Fruit fly (Drosophila melanogaster) whole organism, pupa: ENCODE measurements around the gene lmgA.
A peak's percentile ranks its signal among the peaks of the same experiment; 100 is the strongest.

Experiments used
- CG10348 ChIP-seq: fragments of 200-800 bp; sonication (Bioruptor generic); IDR thresholded peaks from 2 replicates; pipeline ENCODE4 v1.3.6; 2022; ENCODE audit warnings: missing biosample characterization, missing genetic modification characterization
- CG12605 ChIP-seq: fragments of 200-800 bp; sonication (Bioruptor generic); IDR thresholded peaks from 2 replicates; pipeline ENCODE4 v1.3.6; 2022; ENCODE audit warnings: missing biosample characterization, missing genetic modification characterization
- CG13204 ChIP-seq: fragments of 200-800 bp; sonication (Bioruptor generic); optimal IDR thresholded peaks from 2 replicates; lab custom pipeline; 2018; ENCODE audit warnings: missing biosample characterization, mild to moderate bottlenecking, missing genetic modification characterization, moderate library complexity
- CG14655 ChIP-seq: fragments of 200-800 bp; sonication (Bioruptor generic); optimal IDR thresholded peaks from 3 replicates; lab custom pipeline; 2017; ENCODE audit warnings: mild to moderate bottlenecking, missing biosample characterization, missing genetic modification reagents, missing genetic modification characterization
- CG15710 ChIP-seq: fragments of 200-800 bp; sonication (Bioruptor generic); optimal IDR thresholded peaks from 2 replicates; lab custom pipeline; 2018; ENCODE audit warnings: missing biosample characterization, mild to moderate bottlenecking, missing genetic modification characterization, moderate library complexity
- CG17806 ChIP-seq: fragments of 200-800 bp; sonication (Bioruptor generic); optimal IDR thresholded peaks from 2 replicates; lab custom pipeline; 2018; ENCODE audit warnings: missing biosample characterization, mild to moderate bottlenecking, missing genetic modification characterization, moderate library complexity
- CG32121 ChIP-seq: fragments of 200-800 bp; sonication (Bioruptor generic); IDR thresholded peaks from 2 replicates; pipeline ENCODE4 v1.3.6; 2022; ENCODE audit warnings: missing biosample characterization, missing genetic modification characterization
- CG34367 ChIP-seq: fragments of 200-800 bp; sonication (Bioruptor generic); optimal IDR thresholded peaks from 2 replicates; lab custom pipeline; 2018; ENCODE audit warnings: missing biosample characterization, mild to moderate bottlenecking, missing genetic modification characterization
- CG4496 ChIP-seq: fragments of 200-800 bp; sonication (Bioruptor generic); IDR thresholded peaks from 3 replicates; pipeline ENCODE4 v1.3.6; 2022; ENCODE audit warnings: missing biosample characterization, missing genetic modification characterization
- CG8159 ChIP-seq: fragments of 200-800 bp; sonication (Bioruptor generic); optimal IDR thresholded peaks from 3 replicates; lab custom pipeline; 2018; ENCODE audit warnings: missing biosample characterization, mild to moderate bottlenecking, missing genetic modification characterization, moderate library complexity
- CG8301 ChIP-seq: fragments of 200-800 bp; sonication (Bioruptor generic); optimal IDR thresholded peaks from 2 replicates; lab custom pipeline; 2018; ENCODE audit warnings: missing biosample characterization, mild to moderate bottlenecking, missing genetic modification characterization
- CG9948 ChIP-seq: fragments of 200-800 bp; sonication (Bioruptor generic); optimal IDR thresholded peaks from 2 replicates; lab custom pipeline; 2018; ENCODE audit warnings: missing biosample characterization, mild to moderate bottlenecking, missing genetic modification characterization, moderate library complexity
- D1 ChIP-seq: fragments of 200-800 bp; sonication (Bioruptor generic); optimal IDR thresholded peaks from 2 replicates; lab custom pipeline; 2018; ENCODE audit warnings: missing biosample characterization, mild to moderate bottlenecking, missing genetic modification characterization, moderate library complexity
- EcR ChIP-seq: fragments of 200-800 bp; sonication (Bioruptor generic); optimal IDR thresholded peaks from 3 replicates; lab custom pipeline; 2019; ENCODE audit warnings: missing biosample characterization, missing genetic modification characterization, mild to moderate bottlenecking, moderate library complexity, missing genetic modification reagents
- Ets98B ChIP-seq: fragments of 200-800 bp; sonication (Bioruptor generic); IDR thresholded peaks from 2 replicates; pipeline ENCODE4 v1.3.6; 2022; ENCODE audit warnings: missing biosample characterization, missing genetic modification characterization
- Pif1A ChIP-seq: fragments of 200-800 bp; sonication (Bioruptor generic); optimal IDR thresholded peaks from 3 replicates; lab custom pipeline; 2016; ENCODE audit warnings: missing biosample characterization, missing genetic modification characterization
- Pif1B ChIP-seq: fragments of 200-800 bp; sonication (Bioruptor generic); optimal IDR thresholded peaks from 3 replicates; lab custom pipeline; 2016; ENCODE audit warnings: missing biosample characterization, missing genetic modification characterization
- Snoo ChIP-seq: fragments of 200-800 bp; sonication (Bioruptor generic); optimal IDR thresholded peaks from 3 replicates; lab custom pipeline; 2017; ENCODE audit warnings: missing biosample characterization, mild to moderate bottlenecking, missing genetic modification characterization, inconsistent platforms
- fd96Ca ChIP-seq: fragments of 200-800 bp; sonication (Bioruptor generic); IDR thresholded peaks from 3 replicates; pipeline ENCODE4 v1.3.6; 2022; ENCODE audit warnings: missing biosample characterization, missing genetic modification characterization
- gl ChIP-seq: fragments of 200-800 bp; sonication (Bioruptor generic); optimal IDR thresholded peaks from 2 replicates; lab custom pipeline; 2018; ENCODE audit warnings: missing biosample characterization, mild to moderate bottlenecking, missing genetic modification characterization
- rn ChIP-seq: fragments of 200-800 bp; sonication (Bioruptor generic); IDR thresholded peaks from 2 replicates; pipeline ENCODE4 v1.3.6; 2022; ENCODE audit warnings: missing biosample characterization, missing genetic modification characterization

The lmgA gene

dm6 chr2L:8519390-8519789, 9.0 kb downstream of the lmgA start, which contains the start of gene Sgp:
Gene Sgp (plus strand): TSS chr2L:8519690.
- no peak for TF ChIP-seq D1
- no peak for TF ChIP-seq EcR
- no peak for TF ChIP-seq Snoo
- TF ChIP-seq CG13204 (GFP tag; lab: Kevin White, UChicago): no peak
- no peak for TF ChIP-seq fd96Ca (GFP tag; lab: Robert Waterston, UW)
- no peak for TF ChIP-seq gl (tag; lab: Kevin White, UChicago)
- TF ChIP-seq CG34367: no peak
- no peak for TF ChIP-seq CG10348 (GFP tag; lab: Robert Waterston, UW)
- TF ChIP-seq CG15710: no peak
- no peak for TF ChIP-seq CG32121 (GFP tag; lab: Robert Waterston, UW)
- TF ChIP-seq CG12605 (GFP tag; lab: Robert Waterston, UW): no peak
- TF ChIP-seq CG8301 (tag; lab: Kevin White, UChicago): no peak
- TF ChIP-seq CG9948: no peak
- no peak for TF ChIP-seq CG14655
- no peak for TF ChIP-seq Pif1A (GFP tag; lab: Kevin White, UChicago)
- no peak for TF ChIP-seq CG8159 (tag; lab: Kevin White, UChicago)
- no peak for TF ChIP-seq Pif1B
- TF ChIP-seq Ets98B (GFP tag; lab: Robert Waterston, UW): no peak

dm6 chr2L:8517256-8517694, 11.1 kb downstream of the lmgA start, which contains the start of the genes mRpL51 and Uba4:
Gene mRpL51 (minus strand): TSS chr2L:8517380.
Gene Uba4 (plus strand): TSS chr2L:8517411.
- TF ChIP-seq Ets98B (GFP tag; lab: Robert Waterston, UW) (no peak), EcR (no peak), gl (tag; lab: Kevin White, UChicago) (no peak), CG9948 (no peak), CG4496 (GFP tag; lab: Robert Waterston, UW) (no peak), CG32121 (GFP tag; lab: Robert Waterston, UW) (no peak), D1 (no peak), CG34367 (no peak), CG12605 (GFP tag; lab: Robert Waterston, UW) (no peak), Snoo (no peak), CG15710 (peak; percentile 12), rn (GFP tag; lab: Robert Waterston, UW) (no peak), CG17806 (tag; lab: Kevin White, UChicago) (peak; percentile 9), CG10348 (GFP tag; lab: Robert Waterston, UW) (no peak)

- no peak for TF ChIP-seq CG15710
- peak; percentile 73 for TF ChIP-seq Snoo
- no peak for TF ChIP-seq D1
- TF ChIP-seq CG8301 (tag; lab: Kevin White, UChicago): no peak
- no peak for TF ChIP-seq CG12605 (GFP tag; lab: Robert Waterston, UW)
- TF ChIP-seq CG4496 (GFP tag; lab: Robert Waterston, UW): no peak
- TF ChIP-seq Pif1B: no peak
- peak; percentile 37; the same call in 1 of the 2 replicates for TF ChIP-seq rn (GFP tag; lab: Robert Waterston, UW)
- TF ChIP-seq gl (tag; lab: Kevin White, UChicago): no peak
- no peak for TF ChIP-seq CG13204 (GFP tag; lab: Kevin White, UChicago)
- TF ChIP-seq fd96Ca (GFP tag; lab: Robert Waterston, UW): peak; percentile 79; the same call in 2 of the 3 replicates
- TF ChIP-seq CG8159 (tag; lab: Kevin White, UChicago): peak; percentile 72
- TF ChIP-seq CG17806 (tag; lab: Kevin White, UChicago): peak; percentile 61
- peak; percentile 74 for TF ChIP-seq Ets98B (GFP tag; lab: Robert Waterston, UW)
- TF ChIP-seq EcR: no peak
- TF ChIP-seq Pif1A (GFP tag; lab: Kevin White, UChicago): no peak
- TF ChIP-seq CG9948: no peak
- no peak for TF ChIP-seq CG34367
- TF ChIP-seq CG14655: no peak
- TF ChIP-seq CG10348 (GFP tag; lab: Robert Waterston, UW): no peak
- peak; percentile 70; the same call in 1 of the 2 replicates for TF ChIP-seq CG32121 (GFP tag; lab: Robert Waterston, UW)
These were observed 13.7 kb downstream of the lmgA start, which contains the start of the genes CG13097 and PIG-U for dm6 chr2L:8514748-8515147. Gene CG13097 (minus strand): TSS chr2L:8514868. Gene PIG-U (plus strand): TSS chr2L:8515096.

- no peak for TF ChIP-seq CG8301 (tag; lab: Kevin White, UChicago)
- TF ChIP-seq Pif1B: no peak
- no peak for TF ChIP-seq CG12605 (GFP tag; lab: Robert Waterston, UW)
- TF ChIP-seq CG8159 (tag; lab: Kevin White, UChicago): no peak
- no peak for TF ChIP-seq fd96Ca (GFP tag; lab: Robert Waterston, UW)
These were observed 16.7 kb downstream of the lmgA start, which contains the start of gene CG13096 for dm6 chr2L:8511723-8512122. Gene CG13096 (minus strand): TSS chr2L:8511866.

dm6 chr2L:8506729-8507128, 21.7 kb downstream of the lmgA start, which contains the start of gene Dh31:
Gene Dh31 (minus strand): TSS chr2L:8506845.
- TF ChIP-seq CG13204 (GFP tag; lab: Kevin White, UChicago) (no peak), gl (tag; lab: Kevin White, UChicago) (no peak), rn (GFP tag; lab: Robert Waterston, UW) (no peak), CG8301 (tag; lab: Kevin White, UChicago) (no peak), CG9948 (no peak)

- TF ChIP-seq CG32121 (GFP tag; lab: Robert Waterston, UW): no peak
These were observed 32.1 kb downstream of the lmgA start, which contains the start of gene Bace for dm6 chr2L:8496269-8496668. Gene Bace (minus strand): TSS chr2L:8496307.

- TF ChIP-seq Snoo (no peak), CG4496 (GFP tag; lab: Robert Waterston, UW) (no peak), CG15710 (no peak), CG10348 (GFP tag; lab: Robert Waterston, UW) (no peak), Pif1B (no peak), EcR (no peak), rn (GFP tag; lab: Robert Waterston, UW) (no peak), CG17806 (tag; lab: Kevin White, UChicago) (no peak), D1 (no peak), fd96Ca (GFP tag; lab: Robert Waterston, UW) (no peak), CG34367 (no peak), CG8159 (tag; lab: Kevin White, UChicago) (no peak), CG12605 (GFP tag; lab: Robert Waterston, UW) (no peak), CG13204 (GFP tag; lab: Kevin White, UChicago) (no peak), CG8301 (tag; lab: Kevin White, UChicago) (no peak), Ets98B (GFP tag; lab: Robert Waterston, UW) (no peak), Pif1A (GFP tag; lab: Kevin White, UChicago) (no peak), CG9948 (no peak), gl (tag; lab: Kevin White, UChicago) (no peak)
These were observed 38.0 kb downstream of the lmgA start, which contains the start of gene CG43400 for dm6 chr2L:8490439-8490838. Gene CG43400 (plus strand): TSS chr2L:8490739.
